Fruit fly (Drosophila melanogaster): ENCODE measurements around the gene CG17746.

The CG17746 gene

dm6 chr3L:3222643-3223389 is 16.6 kb downstream of the CG17746 start, which contains the start of the genes RpL28 and eIF1 (continued):
- TF ChIP-seq ash1 (GFP tag; optimal IDR thresholded peaks at IDR 0.05) = peak; percentile 96
- peak; percentile 78 for TF ChIP-seq bab2 (GFP tag; optimal IDR thresholded peaks at IDR 0.05)
- TF ChIP-seq CG33557 (GFP tag; optimal IDR thresholded peaks at IDR 0.05) = peak; percentile 90
- peak; percentile 90 for TF ChIP-seq CrebB (tag; optimal IDR thresholded peaks at IDR 0.05)
- peak; percentile 46 for TF ChIP-seq sima (GFP tag; optimal IDR thresholded peaks at IDR 0.05)
- peak; percentile 83 for TF ChIP-seq CG12155 (GFP tag; optimal IDR thresholded peaks at IDR 0.05)
- peak; percentile 62 for TF ChIP-seq CG15696 (tag; optimal IDR thresholded peaks at IDR 0.05)
- peak; percentile 84 for TF ChIP-seq CG16779 (GFP tag; IDR thresholded peaks at IDR 0.05)
- peak; percentile 88 for TF ChIP-seq CoRest (tag; optimal IDR thresholded peaks at IDR 0.05)
- TF ChIP-seq PHDP (tag; optimal IDR thresholded peaks at IDR 0.05) = peak; percentile 84
- TF ChIP-seq z (GFP tag; IDR thresholded peaks at IDR 0.05) = 0 out of 3 replicates have a peak, but pooled peaks have one; percentile 29
- TF ChIP-seq Sox100B (GFP tag; optimal IDR thresholded peaks at IDR 0.05) = peak; percentile 93
- TF ChIP-seq CG1792 (GFP tag; optimal IDR thresholded peaks at IDR 0.05) = peak; percentile 81
- TF ChIP-seq knrl (GFP tag; IDR thresholded peaks at IDR 0.05; ENCODE audit: partially characterized antibody) = peak; percentile 82
- TF ChIP-seq CG10431 (GFP tag; optimal IDR thresholded peaks at IDR 0.05) = peak; percentile 90
- TF ChIP-seq CG7745 (tag; optimal IDR thresholded peaks at IDR 0.05) = peak; percentile 40
- peak; percentile 88 for TF ChIP-seq ac (GFP tag; optimal IDR thresholded peaks at IDR 0.05)
- peak; percentile 94 for TF ChIP-seq Mes4 (GFP tag; optimal IDR thresholded peaks at IDR 0.05)
- peak; percentile 87 for TF ChIP-seq CG3065 (GFP tag; optimal IDR thresholded peaks at IDR 0.05)
- peak; percentile 96 for TF ChIP-seq CG10543 (GFP tag; optimal IDR thresholded peaks at IDR 0.05)
- TF ChIP-seq NfI (GFP tag; optimal IDR thresholded peaks at IDR 0.05) = peak; percentile 98
- no peak for TF ChIP-seq dan (GFP tag; IDR thresholded peaks at IDR 0.05)
- no peak for TF ChIP-seq Gsc (GFP tag; IDR thresholded peaks at IDR 0.05)
- peak; percentile 80 for TF ChIP-seq Chrac-16 (GFP tag; optimal IDR thresholded peaks at IDR 0.05)
- TF ChIP-seq Hr3 (GFP tag; optimal IDR thresholded peaks at IDR 0.05) = peak; percentile 82
- TF ChIP-seq CG12071 (GFP tag; optimal IDR thresholded peaks at IDR 0.05) = peak; percentile 92
- TF ChIP-seq toy (GFP tag; IDR thresholded peaks at IDR 0.05) = peak; percentile 62; the same call in 1 of the 2 replicates
- TF ChIP-seq Doc2 (GFP tag; IDR thresholded peaks at IDR 0.05) = no peak
- TF ChIP-seq Ssrp (tag; optimal IDR thresholded peaks at IDR 0.05) = peak; percentile 77
- peak; percentile 86 for TF ChIP-seq CG10267 (tag; optimal IDR thresholded peaks at IDR 0.05)
- peak; percentile 76 for TF ChIP-seq en (GFP tag; optimal IDR thresholded peaks at IDR 0.05)
- TF ChIP-seq CG6813 (GFP tag; optimal IDR thresholded peaks at IDR 0.05) = peak; percentile 94
- peak; percentile 91 for TF ChIP-seq CG17385 (GFP tag; optimal IDR thresholded peaks at IDR 0.05)
- TF ChIP-seq fru (optimal IDR thresholded peaks at IDR 0.05) = no peak
- TF ChIP-seq shn (GFP tag; optimal IDR thresholded peaks at IDR 0.05) = peak; percentile 92
- peak; percentile 81 for TF ChIP-seq CG32532 (GFP tag; IDR thresholded peaks at IDR 0.05)
- TF ChIP-seq CG1603 (tag; optimal IDR thresholded peaks at IDR 0.05) = peak; percentile 91
- TF ChIP-seq CG7556 (GFP tag; optimal IDR thresholded peaks at IDR 0.05) = peak; percentile 85
- TF ChIP-seq nau (GFP tag; optimal IDR thresholded peaks at IDR 0.05) = peak; percentile 89
- peak; percentile 91 for TF ChIP-seq CG30431 (GFP tag; optimal IDR thresholded peaks at IDR 0.05)
- TF ChIP-seq CG9932 (GFP tag; IDR thresholded peaks at IDR 0.05) = peak; percentile 89
- TF ChIP-seq Drgx (GFP tag; IDR thresholded peaks at IDR 0.05) = no peak
- TF ChIP-seq CG13894 (tag; optimal IDR thresholded peaks at IDR 0.05) = peak; percentile 84
- peak; percentile 84 for TF ChIP-seq NK7.1 (GFP tag; optimal IDR thresholded peaks at IDR 0.05)
- TF ChIP-seq E2f1 (GFP tag; IDR thresholded peaks at IDR 0.05) = peak; percentile 70
- peak; percentile 78 for TF ChIP-seq CG1602 (GFP tag; optimal IDR thresholded peaks at IDR 0.05)
- peak; percentile 31 for TF ChIP-seq gfzf (GFP tag; optimal IDR thresholded peaks at IDR 0.05)
- peak; percentile 83 for TF ChIP-seq CG43689 (GFP tag; IDR thresholded peaks at IDR 0.05)
- no peak for TF ChIP-seq oc (tag; optimal IDR thresholded peaks at IDR 0.05)
- peak; percentile 94 for TF ChIP-seq Rfx (GFP tag; IDR thresholded peaks at IDR 0.05)

Data from whole organism, embryonic.